Worm (Caenorhabditis elegans) whole organism, L1 larva: ENCODE results near the gene C07A9.10.

Experiments
- ceh-90 ChIP-seq: sonication (generic microtip); optimal IDR thresholded peaks from 2 replicates; lab custom pipeline; 2016; ENCODE audit warnings: missing genetic modification characterization, missing compliant biosample characterization
- fkh-8 ChIP-seq: sonication (generic microtip); optimal IDR thresholded peaks from 2 replicates; lab custom pipeline; 2016; ENCODE audit warnings: mild to moderate bottlenecking, missing genetic modification characterization, missing compliant biosample characterization
- nhr-237 ChIP-seq: fragments of 150-350 bp; optimal IDR thresholded peaks from 2 replicates; lab custom pipeline; 2014; ENCODE audit warnings: missing biosample characterization, missing genetic modification characterization
- nhr-84 ChIP-seq: sonication (generic microtip); optimal IDR thresholded peaks from 2 replicates; lab custom pipeline; 2017; ENCODE audit warnings: missing biosample characterization, missing genetic modification characterization

ce11 chrIII:9731313-9731912 is 45.6 kb upstream of the C07A9.10 start:
- no peak for TF ChIP-seq nhr-237 (tag; lab: Kevin White, UChicago)
- no peak for TF ChIP-seq ceh-90 (tag; lab: Kevin White, UChicago)
- TF ChIP-seq fkh-8 (tag; lab: Kevin White, UChicago), result no peak
- TF ChIP-seq nhr-84 (tag; lab: Kevin White, UChicago), result no peak
